Fruit fly (Drosophila melanogaster): ENCODE results near the gene NANS.

dm6 chr3R:12454492-12454891 lies 28.1 kb downstream of the NANS start:
- TF ChIP-seq CG34406 (GFP tag; optimal IDR thresholded peaks at IDR 0.05), result no peak
- no peak for TF ChIP-seq Blimp-1 (GFP tag; optimal IDR thresholded peaks at IDR 0.05)
- TF ChIP-seq Gug (GFP tag; IDR thresholded peaks at IDR 0.05), result no peak
- no peak for TF ChIP-seq Met (GFP tag; optimal IDR thresholded peaks at IDR 0.05)
- no peak for TF ChIP-seq CG9139 (GFP tag; optimal IDR thresholded peaks at IDR 0.05)
- TF ChIP-seq Sox14 (GFP tag; optimal IDR thresholded peaks at IDR 0.05), result no peak
- TF ChIP-seq Hr38 (GFP tag; optimal IDR thresholded peaks at IDR 0.05), result no peak
